Worm (Caenorhabditis elegans): ENCODE data around the gene chil-7.

- TF ChIP-seq scrt-1 (GFP tag; IDR thresholded peaks at IDR 0.05) (no peak), ama-1 (optimal IDR thresholded peaks at IDR 0.05) (no peak), flt-1 (GFP tag; IDR thresholded peaks at IDR 0.05) (no peak), tra-4 (tag; optimal IDR thresholded peaks at IDR 0.05) (no peak)
These were observed 42.5 kb downstream of the chil-7 start for ce11 chrII:9828502-9828901.

Measured in whole organism, early embryonic.